Worm (Caenorhabditis elegans): ENCODE measurements around the gene W02A2.8.

DNA sequence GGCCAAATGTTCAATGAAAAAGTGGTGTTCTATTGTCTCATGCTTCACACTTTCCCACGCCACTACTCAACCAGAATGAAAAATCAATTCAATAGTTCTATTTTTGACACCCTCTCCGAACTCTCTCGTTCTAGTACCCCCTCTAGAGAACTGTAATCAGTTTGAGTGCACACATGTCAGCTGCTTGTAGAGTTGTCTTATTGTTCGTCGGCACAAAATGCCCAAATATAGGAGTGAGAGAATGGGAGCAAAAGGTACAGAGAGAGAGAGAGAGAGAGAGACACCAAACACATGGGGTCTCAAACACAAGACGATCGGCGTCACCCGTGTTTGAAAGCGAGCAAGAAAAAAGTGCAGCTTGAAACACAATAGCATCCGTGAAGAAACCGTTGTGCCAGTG is 24.1 kb downstream of the W02A2.8 start:
- TF ChIP-seq hnd-1 (tag; optimal IDR thresholded peaks at IDR 0.05): no peak
- no peak for TF ChIP-seq tra-4 (tag; optimal IDR thresholded peaks at IDR 0.05)
- TF ChIP-seq aly-1 (tag; optimal IDR thresholded peaks at IDR 0.05): no peak
- no peak for TF ChIP-seq ama-1 (optimal IDR thresholded peaks at IDR 0.05)
- no peak for TF ChIP-seq F13C5.2 (tag; optimal IDR thresholded peaks at IDR 0.05)
- TF ChIP-seq pes-1 (GFP tag; IDR thresholded peaks at IDR 0.05): no peak
- TF ChIP-seq tbx-11 (GFP tag; IDR thresholded peaks at IDR 0.05): no peak

All from whole organism, early embryonic.